Worm (Caenorhabditis elegans) whole organism, L1 larva: ENCODE data around the gene F37A4.4.

ENCODE experiments used
- C04F5.9 ChIP-seq: sonication (generic microtip); optimal IDR thresholded peaks from 2 replicates; lab custom pipeline; 2016; ENCODE audit warnings: missing genetic modification characterization, missing compliant biosample characterization
- C16A3.4 ChIP-seq: fragments of 150-350 bp; optimal IDR thresholded peaks from 2 replicates; lab custom pipeline; 2014; ENCODE audit warnings: missing biosample characterization, missing genetic modification characterization
- Y116A8C.19 ChIP-seq: sonication (generic microtip); optimal IDR thresholded peaks from 2 replicates; lab custom pipeline; 2016; ENCODE audit warnings: missing compliant biosample characterization, missing genetic modification characterization, borderline replicate concordance
- alr-1 ChIP-seq: fragments of 200-800 bp; sonication (Bioruptor generic); optimal IDR thresholded peaks from 2 replicates; lab custom pipeline; 2018; ENCODE audit warnings: borderline replicate concordance, mild to moderate bottlenecking, missing genetic modification characterization, missing compliant biosample characterization
- blmp-1 ChIP-seq: fragments of 150-350 bp; optimal IDR thresholded peaks from 2 replicates; lab custom pipeline; 2014; ENCODE audit warnings: missing biosample characterization, missing genetic modification characterization
- ceh-63 ChIP-seq: fragments of 200-800 bp; sonication (Bioruptor generic); optimal IDR thresholded peaks from 2 replicates; lab custom pipeline; 2018; ENCODE audit warnings: mild to moderate bottlenecking, missing genetic modification characterization, missing compliant biosample characterization
- ceh-90 ChIP-seq: sonication (generic microtip); optimal IDR thresholded peaks from 2 replicates; lab custom pipeline; 2016; ENCODE audit warnings: missing genetic modification characterization, missing compliant biosample characterization
- ces-1 ChIP-seq: fragments of 150-350 bp; optimal IDR thresholded peaks from 2 replicates; lab custom pipeline; 2014; ENCODE audit warnings: missing biosample characterization, missing genetic modification reagents, missing genetic modification characterization
- dpl-1 ChIP-seq, 3 experiments: fragments of 150-350 bp in 2 of 3; sonication (generic microtip) in 1 of 3; optimal IDR thresholded peaks; 2 replicates each; lab custom pipeline; 2014 to 2017; ENCODE audit warnings: missing biosample characterization in 3 of 3, missing genetic modification characterization in 3 of 3, missing genetic modification reagents in 3 of 3
- dsc-1 ChIP-seq: sonication (generic microtip); optimal IDR thresholded peaks from 2 replicates; lab custom pipeline; 2016; ENCODE audit warnings: mild to moderate bottlenecking, missing genetic modification characterization, missing compliant biosample characterization
- efl-1 ChIP-seq, 4 experiments: fragments of 150-350 bp; optimal IDR thresholded peaks in 3 of 4; peaks in 1 of 4; 1 replicate in 1 of 4; 2 replicates in 3 of 4; lab custom pipeline; 2014; ENCODE audit warnings: missing biosample characterization in 2 of 4, missing genetic modification characterization in 2 of 4, missing genetic modification reagents in 2 of 4
- efl-3 ChIP-seq: fragments of 200-800 bp; sonication (Bioruptor generic); optimal IDR thresholded peaks from 2 replicates; lab custom pipeline; 2018; ENCODE audit warnings: mild to moderate bottlenecking, missing genetic modification characterization, missing compliant biosample characterization
- elt-2 ChIP-seq: sonication (generic microtip); optimal IDR thresholded peaks from 2 replicates; lab custom pipeline; 2016; ENCODE audit warnings: missing genetic modification characterization, mild to moderate bottlenecking, inconsistent platforms, missing compliant biosample characterization, missing genetic modification reagents
- elt-3 ChIP-seq, 6 experiments: fragments of 150-350 bp in 1 of 6; sonication (generic microtip); optimal IDR thresholded peaks; 2 replicates each; lab custom pipeline; 2017 to 2018; ENCODE audit warnings: missing biosample characterization in 6 of 6, missing genetic modification characterization in 6 of 6, inconsistent platforms in 1 of 6
- fkh-4 ChIP-seq: sonication (generic microtip); optimal IDR thresholded peaks from 2 replicates; lab custom pipeline; 2016; ENCODE audit warnings: missing compliant biosample characterization, missing genetic modification characterization, borderline replicate concordance
- hlh-17 ChIP-seq: fragments of 200-800 bp; sonication (Bioruptor generic); optimal IDR thresholded peaks from 2 replicates; lab custom pipeline; 2018; ENCODE audit warnings: missing genetic modification characterization, mild to moderate bottlenecking, missing compliant biosample characterization, moderate library complexity, borderline replicate concordance
- hpl-2 ChIP-seq: fragments of 150-350 bp; optimal IDR thresholded peaks from 2 replicates; lab custom pipeline; 2014; ENCODE audit warnings: missing biosample characterization, missing genetic modification reagents, missing genetic modification characterization
- isw-1 ChIP-seq: fragments of 200-800 bp; sonication (Bioruptor generic); IDR thresholded peaks from 2 replicates; pipeline ENCODE4 v1.3.6; 2022; ENCODE audit warnings: missing genetic modification characterization, missing compliant biosample characterization
- jun-1 ChIP-seq: fragments of 150-350 bp; optimal IDR thresholded peaks from 2 replicates; lab custom pipeline; 2014; ENCODE audit warnings: missing biosample characterization, missing genetic modification reagents, missing genetic modification characterization
- lin-14 ChIP-seq: fragments of 200-800 bp; sonication (Bioruptor generic); optimal IDR thresholded peaks from 2 replicates; lab custom pipeline; 2018; ENCODE audit warnings: mild to moderate bottlenecking, missing genetic modification characterization, moderate library complexity, missing compliant biosample characterization
- lin-15B ChIP-seq: fragments of 150-350 bp; sonication (generic microtip); optimal IDR thresholded peaks from 3 replicates; lab custom pipeline; 2014; ENCODE audit warnings: missing biosample characterization, missing genetic modification characterization
- lin-35 ChIP-seq, 2 experiments: fragments of 150-350 bp; optimal IDR thresholded peaks; 2 replicates each; lab custom pipeline; 2014; ENCODE audit warnings: missing biosample characterization in 2 of 2, missing genetic modification characterization in 2 of 2, missing genetic modification reagents in 2 of 2
- lin-39 ChIP-seq: fragments of 150-350 bp; optimal IDR thresholded peaks from 2 replicates; lab custom pipeline; 2014; ENCODE audit warnings: missing biosample characterization, missing genetic modification reagents, missing genetic modification characterization
- lsy-2 ChIP-seq, 2 experiments: fragments of 150-350 bp; optimal IDR thresholded peaks; 2 replicates each; lab custom pipeline; 2014; ENCODE audit warnings: missing biosample characterization in 2 of 2, missing genetic modification characterization in 2 of 2
- mep-1 ChIP-seq: fragments of 150-350 bp; optimal IDR thresholded peaks from 2 replicates; lab custom pipeline; 2014; ENCODE audit warnings: missing biosample characterization, missing genetic modification characterization
- nhr-12 ChIP-seq: sonication (generic microtip); optimal IDR thresholded peaks from 2 replicates; lab custom pipeline; 2017; ENCODE audit warnings: missing biosample characterization, missing genetic modification characterization
- nhr-19 ChIP-seq: fragments of 200-800 bp; sonication (Bioruptor generic); conservative IDR thresholded peaks from 2 replicates; pipeline ENCODE4 v1.3.6; 2022; ENCODE audit warnings: missing genetic modification characterization, missing compliant biosample characterization
- nhr-28 ChIP-seq: fragments of 150-350 bp; optimal IDR thresholded peaks from 2 replicates; lab custom pipeline; 2014; ENCODE audit warnings: missing biosample characterization, missing genetic modification characterization
- nhr-76 ChIP-seq: sonication (generic microtip); optimal IDR thresholded peaks from 2 replicates; lab custom pipeline; 2017; ENCODE audit warnings: missing biosample characterization, missing genetic modification characterization
- nhr-77 ChIP-seq: fragments of 150-350 bp; optimal IDR thresholded peaks from 2 replicates; lab custom pipeline; 2014; ENCODE audit warnings: missing biosample characterization, missing genetic modification characterization
- nhr-84 ChIP-seq: sonication (generic microtip); optimal IDR thresholded peaks from 2 replicates; lab custom pipeline; 2017; ENCODE audit warnings: missing biosample characterization, missing genetic modification characterization
- nhr-90 ChIP-seq: sonication (generic microtip); optimal IDR thresholded peaks from 2 replicates; lab custom pipeline; 2016; ENCODE audit warnings: mild to moderate bottlenecking, missing genetic modification characterization, missing compliant biosample characterization; ENCODE audit not compliant: poor library complexity
- pax-3 ChIP-seq: fragments of 200-800 bp; sonication (Bioruptor generic); optimal IDR thresholded peaks from 2 replicates; lab custom pipeline; 2018; ENCODE audit warnings: mild to moderate bottlenecking, missing genetic modification characterization, moderate library complexity, missing compliant biosample characterization
- swsn-7 ChIP-seq: sonication (generic microtip); optimal IDR thresholded peaks from 2 replicates; lab custom pipeline; 2016; ENCODE audit warnings: missing genetic modification characterization, missing compliant biosample characterization
- tbx-2 ChIP-seq: sonication (generic microtip); optimal IDR thresholded peaks from 2 replicates; lab custom pipeline; 2016; ENCODE audit warnings: missing genetic modification characterization, missing compliant biosample characterization
- unc-130 ChIP-seq: fragments of 150-350 bp; optimal IDR thresholded peaks from 2 replicates; lab custom pipeline; 2017; ENCODE audit warnings: missing biosample characterization, missing genetic modification characterization, inconsistent platforms
- unc-98 ChIP-seq: fragments of 200-800 bp; sonication (Bioruptor generic); IDR thresholded peaks from 2 replicates; pipeline ENCODE4 v1.3.6; 2022; ENCODE audit warnings: missing genetic modification characterization, missing compliant biosample characterization
- xbp-1 ChIP-seq: sonication (generic microtip); optimal IDR thresholded peaks from 2 replicates; lab custom pipeline; 2016; ENCODE audit warnings: missing genetic modification characterization, missing compliant biosample characterization
- zip-4 ChIP-seq: fragments of 200-800 bp; sonication (Bioruptor generic); optimal IDR thresholded peaks from 2 replicates; lab custom pipeline; 2018; ENCODE audit warnings: mild to moderate bottlenecking, missing genetic modification characterization, moderate library complexity, missing compliant biosample characterization

Gene F37A4.4

ce11 chrIII:6709983-6710382 is 3.4 kb upstream of the F37A4.4 start, which contains the start of gene isw-1 (continued):
- TF ChIP-seq unc-130 (tag; lab: Kevin White, UChicago) (peak; percentile 2), efl-1 (optimal IDR thresholded peaks at IDR 0.05; lab: Kevin White, UChicago) (peak; percentile 95 to 97), efl-1 (GFP tag; optimal IDR thresholded peaks at IDR 0.05 in 1 of 2; lab: Kevin White, UChicago) (peak; percentile 95 to 99), jun-1 (tag; lab: Kevin White, UChicago) (peak; percentile 16), lsy-2 (tag; optimal IDR thresholded peaks at IDR 0.05; lab: Kevin White, UChicago) (peak in 1 of 2 experiments; percentile 82), hlh-17 (GFP tag; lab: Kevin White, UChicago) (no peak), elt-2 (no peak), Y116A8C.19 (tag; lab: Kevin White, UChicago) (no peak), nhr-19 (GFP tag; lab: Robert Waterston, UW) (peak; percentile 39), unc-98 (GFP tag; lab: Robert Waterston, UW) (no peak), C04F5.9 (peak; percentile 7), ceh-63 (GFP tag; lab: Kevin White, UChicago) (no peak), isw-1 (GFP tag; lab: Robert Waterston, UW) (no peak), nhr-90 (tag; lab: Kevin White, UChicago) (peak; percentile 21), dsc-1 (no peak), tbx-2 (no peak), ceh-90 (no peak), efl-3 (no peak), fkh-4 (tag; lab: Kevin White, UChicago) (no peak), swsn-7 (peak; percentile 24), nhr-84 (tag; lab: Kevin White, UChicago) (no peak), lin-39 (tag; lab: Kevin White, UChicago) (no peak), pax-3 (tag; lab: Kevin White, UChicago) (no peak), nhr-12 (tag; lab: Kevin White, UChicago) (no peak), elt-3 (tag; optimal IDR thresholded peaks at IDR 0.05; lab: Kevin White, UChicago) (peak in 1 of 6 experiments; percentile 24), ces-1 (GFP tag; lab: Kevin White, UChicago) (no peak), nhr-76 (no peak), hpl-2 (GFP tag; lab: Kevin White, UChicago) (no peak), zip-4 (no peak), blmp-1 (peak; percentile 59), nhr-77 (no peak)

- TF ChIP-seq alr-1 (tag; lab: Kevin White, UChicago) (no peak), efl-3 (no peak), xbp-1 (no peak), lin-39 (tag; lab: Kevin White, UChicago) (no peak)
- TF ChIP-seq, all 84 proteins: peak for 0
Observed at ce11 chrIII:6711590-6711989, 1.8 kb upstream of the F37A4.4 start, which contains the start of gene F37A4.5. F37A4.5 (plus strand) TSS chrIII:6711890.

- TF ChIP-seq xbp-1 (no peak), pax-3 (tag; lab: Kevin White, UChicago) (no peak), unc-130 (tag; lab: Kevin White, UChicago) (no peak), lin-14 (GFP tag; lab: Kevin White, UChicago) (no peak)
Observed at ce11 chrIII:6718270-6718669, 4.9 kb downstream of the F37A4.4 start, which contains the start of gene F37A4.3. F37A4.3 (plus strand) TSS chrIII:6718570.

- TF ChIP-seq nhr-28 (tag; lab: Kevin White, UChicago) (no peak), C16A3.4 (tag; lab: Kevin White, UChicago) (no peak), blmp-1 (peak; percentile 9), lin-15B (tag; lab: Kevin White, UChicago) (peak; percentile 13), lin-35 (GFP tag; optimal IDR thresholded peaks at IDR 0.05; lab: Kevin White, UChicago) (peak in 1 of 2 experiments; percentile 48), unc-130 (tag; lab: Kevin White, UChicago) (no peak), mep-1 (tag; lab: Kevin White, UChicago) (no peak), dpl-1 (GFP tag; optimal IDR thresholded peaks at IDR 0.05; lab: Kevin White, UChicago) (peak in 2 of 3 experiments; percentile 24 to 61), lin-14 (GFP tag; lab: Kevin White, UChicago) (no peak), efl-1 (optimal IDR thresholded peaks at IDR 0.05; lab: Kevin White, UChicago) (peak; percentile 37 to 44), efl-1 (GFP tag; optimal IDR thresholded peaks at IDR 0.05 in 1 of 2; lab: Kevin White, UChicago) (peak; percentile 43 to 95)
- TF ChIP-seq, all 84 proteins: peak for 5
Observed at ce11 chrIII:6722208-6722679, 8.9 kb downstream of the F37A4.4 start, which contains the start of the genes bath-41 and F37A4.2. bath-41 (minus strand) TSS chrIII:6722258. F37A4.2 (plus strand) TSS chrIII:6722454.
